Worm (Caenorhabditis elegans) whole organism, L4 larva: ENCODE results near the gene K02A2.5.
"Not testable (repeated sequence)": the region's sequence is repeated elsewhere in the genome, so short reads cannot be mapped to it uniquely, and the experiment has no call there.

Experiments used
- F37D6.2 ChIP-seq: sonication (generic microtip); optimal IDR thresholded peaks from 2 replicates; lab custom pipeline; 2016; ENCODE audit warnings: mild to moderate bottlenecking, missing genetic modification characterization, missing compliant biosample characterization
- dve-1 ChIP-seq: sonication (generic microtip); optimal IDR thresholded peaks from 2 replicates; lab custom pipeline; 2017; ENCODE audit warnings: antibody characterized with exemption, mild to moderate bottlenecking, missing genetic modification characterization, missing compliant biosample characterization; ENCODE audit not compliant: insufficient read depth
- fos-1 ChIP-seq: fragments of 150-350 bp; optimal IDR thresholded peaks from 2 replicates; lab custom pipeline; 2014; ENCODE audit warnings: missing biosample characterization, missing genetic modification characterization
- lin-38 ChIP-seq: fragments of 200-800 bp; sonication (Bioruptor generic); IDR thresholded peaks from 2 replicates; pipeline ENCODE4 v1.3.6; 2022; ENCODE audit warnings: missing genetic modification reagents, missing genetic modification characterization, missing compliant biosample characterization
- nhr-77 ChIP-seq: fragments of 150-350 bp; optimal IDR thresholded peaks from 2 replicates; lab custom pipeline; 2014; ENCODE audit warnings: missing biosample characterization, missing genetic modification characterization
- zip-11 ChIP-seq: fragments of 200-800 bp; sonication (Bioruptor generic); IDR thresholded peaks from 2 replicates; pipeline ENCODE4 v1.3.6; 2022; ENCODE audit warnings: missing genetic modification characterization, missing compliant biosample characterization

- TF ChIP-seq F37D6.2; dve-1; fos-1; lin-38 (GFP tag; lab: Robert Waterston, UW); zip-11 (GFP tag; lab: Robert Waterston, UW); nhr-77 (tag; lab: Kevin White, UChicago): not testable (repeated sequence)
These were observed 23.1 kb upstream of the K02A2.5 start, which contains the start of gene K02A2.1 for ce11 chrII:7434958-7435357.
